Worm (Caenorhabditis elegans): ENCODE measurements around the gene vars-1.

vars-1 gene

ce11 chrV:8005000-8005399 lies 26.2 kb upstream of the vars-1 start, which contains the start of gene Y97E10AR.8:
Gene Y97E10AR.8, plus strand, starts transcription at chrV:8005300.
- TF ChIP-seq ceh-82 (tag; optimal IDR thresholded peaks at IDR 0.05) (no peak), eor-1 (tag; optimal IDR thresholded peaks at IDR 0.05) (no peak), sea-2 (GFP tag; optimal IDR thresholded peaks at IDR 0.05) (no peak), nhr-25 (tag; optimal IDR thresholded peaks at IDR 0.05) (no peak)

ce11 chrV:8007460-8008292 lies 23.5 kb upstream of the vars-1 start, which contains the start of gene Y97E10AR.3:
Gene Y97E10AR.3, minus strand, starts transcription at chrV:8007510.
- TF ChIP-seq ztf-4 (tag; optimal IDR thresholded peaks at IDR 0.05) (no peak), nfya-1 (tag; optimal IDR thresholded peaks at IDR 0.05; ENCODE audit: insufficient read depth) (peak; percentile 55), aly-2 (tag; optimal IDR thresholded peaks at IDR 0.05) (no peak)

ce11 chrV:8010103-8010502 lies 21.1 kb upstream of the vars-1 start, which contains the start of gene Y97E10AR.4:
Gene Y97E10AR.4, minus strand, starts transcription at chrV:8010233.
- TF ChIP-seq hmg-11 (tag; optimal IDR thresholded peaks at IDR 0.05) (no peak), pqm-1 (tag; optimal IDR thresholded peaks at IDR 0.05) (no peak), nhr-25 (tag; optimal IDR thresholded peaks at IDR 0.05) (no peak), nhr-23 (tag; optimal IDR thresholded peaks at IDR 0.05) (no peak)

- TF ChIP-seq ceh-82 (tag; optimal IDR thresholded peaks at IDR 0.05) (no peak), R02D3.7 (tag; optimal IDR thresholded peaks at IDR 0.05) (no peak), nhr-28 (tag; optimal IDR thresholded peaks at IDR 0.05) (no peak), nhr-76 (tag; optimal IDR thresholded peaks at IDR 0.05) (no peak), aly-2 (tag; optimal IDR thresholded peaks at IDR 0.05) (no peak), eor-1 (tag; optimal IDR thresholded peaks at IDR 0.05) (no peak), ceh-28 (tag; optimal IDR thresholded peaks at IDR 0.05) (no peak), sea-2 (GFP tag; optimal IDR thresholded peaks at IDR 0.05) (no peak), nhr-43 (tag; optimal IDR thresholded peaks at IDR 0.05; ENCODE audit: poor library complexity, severe bottlenecking) (no peak), tbx-2 (tag; optimal IDR thresholded peaks at IDR 0.05) (no peak), nhr-77 (tag; optimal IDR thresholded peaks at IDR 0.05) (no peak), unc-39 (tag; optimal IDR thresholded peaks at IDR 0.05) (no peak)
These were observed 20.4 kb upstream of the vars-1 start, which contains the start of gene lmtr-2 for ce11 chrV:8010846-8011245. Gene lmtr-2, minus strand, starts transcription at chrV:8011106.

- TF ChIP-seq ama-1 (optimal IDR thresholded peaks at IDR 0.05) (peak; percentile 26), nhr-12 (tag; optimal IDR thresholded peaks at IDR 0.05) (no peak), pha-4 (tag; optimal IDR thresholded peaks at IDR 0.05) (peak; percentile 14)
These were observed 19.2 kb upstream of the vars-1 start, which contains the start of gene rpb-9 for ce11 chrV:8012032-8012431. Gene rpb-9, minus strand, starts transcription at chrV:8012345.

ce11 chrV:8013901-8014388 lies 17.3 kb upstream of the vars-1 start, which contains the start of gene Y97E10AR.6:
Gene Y97E10AR.6, minus strand, starts transcription at chrV:8013951.
- no peak for TF ChIP-seq skn-1 (tag; optimal IDR thresholded peaks at IDR 0.05)
- no peak for TF ChIP-seq unc-39 (tag; optimal IDR thresholded peaks at IDR 0.05)
- peak; percentile 7 for TF ChIP-seq ama-1 (optimal IDR thresholded peaks at IDR 0.05)
- TF ChIP-seq nhr-28 (tag; optimal IDR thresholded peaks at IDR 0.05) = no peak
- peak; percentile 9 for TF ChIP-seq elt-2 (tag; optimal IDR thresholded peaks at IDR 0.05)
- no peak for TF ChIP-seq fkh-10 (GFP tag; optimal IDR thresholded peaks at IDR 0.05)
- no peak for TF ChIP-seq mdl-1 (tag; optimal IDR thresholded peaks at IDR 0.05)
- no peak for TF ChIP-seq fos-1 (tag; optimal IDR thresholded peaks at IDR 0.05)
- TF ChIP-seq snpc-4 (tag; optimal IDR thresholded peaks at IDR 0.05) = peak; percentile 61
- TF ChIP-seq fkh-2 (tag; optimal IDR thresholded peaks at IDR 0.05) = no peak
- peak; percentile 47 for TF ChIP-seq pha-4 (tag; optimal IDR thresholded peaks at IDR 0.05)
- TF ChIP-seq nfya-1 (tag; optimal IDR thresholded peaks at IDR 0.05; ENCODE audit: insufficient read depth) = peak; percentile 42
- no peak for TF ChIP-seq zag-1 (tag; optimal IDR thresholded peaks at IDR 0.05)
- TF ChIP-seq lin-15B (tag; optimal IDR thresholded peaks at IDR 0.05) = peak; percentile 66
- TF ChIP-seq nhr-23 (tag; optimal IDR thresholded peaks at IDR 0.05) = no peak
- TF ChIP-seq elt-3 (tag; optimal IDR thresholded peaks at IDR 0.05) = no peak
- TF ChIP-seq tbx-2 (tag; optimal IDR thresholded peaks at IDR 0.05) = no peak
- TF ChIP-seq ztf-11 (tag; optimal IDR thresholded peaks at IDR 0.05) = no peak
- no peak for TF ChIP-seq nhr-12 (tag; optimal IDR thresholded peaks at IDR 0.05)
- no peak for TF ChIP-seq nhr-237 (tag; optimal IDR thresholded peaks at IDR 0.05)
- TF ChIP-seq egl-5 (tag; optimal IDR thresholded peaks at IDR 0.05) = peak; percentile 30
